Worm (Caenorhabditis elegans) whole organism, L2 larva: ENCODE results near the gene F32G8.3.
A peak's percentile ranks its signal among the peaks of the same experiment; 100 is the strongest.

Experiments used
- C34F6.9 ChIP-seq: fragments of 150-350 bp; optimal IDR thresholded peaks from 2 replicates; lab custom pipeline; 2014; ENCODE audit warnings: missing biosample characterization, missing genetic modification characterization
- F13H6.1 ChIP-seq: sonication (generic microtip); optimal IDR thresholded peaks from 2 replicates; lab custom pipeline; 2016; ENCODE audit warnings: missing genetic modification characterization, missing compliant biosample characterization
- R02D3.7 ChIP-seq: fragments of 150-350 bp; optimal IDR thresholded peaks from 2 replicates; lab custom pipeline; 2014; ENCODE audit warnings: missing biosample characterization, missing genetic modification characterization
- ZK546.5 ChIP-seq: sonication (generic microtip); optimal IDR thresholded peaks from 2 replicates; lab custom pipeline; 2017; ENCODE audit warnings: missing biosample characterization, missing genetic modification characterization
- alr-1 ChIP-seq: fragments of 150-350 bp; optimal IDR thresholded peaks from 2 replicates; lab custom pipeline; 2014; ENCODE audit warnings: missing biosample characterization, missing genetic modification characterization
- aly-2 ChIP-seq: fragments of 150-350 bp; optimal IDR thresholded peaks from 2 replicates; lab custom pipeline; 2014; ENCODE audit warnings: missing biosample characterization, missing genetic modification characterization
- ama-1 ChIP-seq: fragments of 150-350 bp; optimal IDR thresholded peaks from 2 replicates; lab custom pipeline; 2018; ENCODE audit warnings: inconsistent platforms
- blmp-1 ChIP-seq: sonication (generic microtip); optimal IDR thresholded peaks from 2 replicates; lab custom pipeline; 2017; ENCODE audit warnings: missing genetic modification characterization, mild to moderate bottlenecking, missing compliant biosample characterization, antibody characterized with exemption, moderate library complexity; ENCODE audit not compliant: insufficient read depth
- ceh-82 ChIP-seq: fragments of 150-350 bp; optimal IDR thresholded peaks from 2 replicates; lab custom pipeline; 2014; ENCODE audit warnings: missing biosample characterization, missing genetic modification characterization
- crh-2 ChIP-seq: sonication (generic microtip); optimal IDR thresholded peaks from 2 replicates; lab custom pipeline; 2017; ENCODE audit warnings: missing biosample characterization, missing genetic modification characterization
- dmd-4 ChIP-seq: sonication (generic microtip); optimal IDR thresholded peaks from 2 replicates; lab custom pipeline; 2017; ENCODE audit warnings: missing biosample characterization, missing genetic modification characterization
- egl-27 ChIP-seq: sonication (generic microtip); optimal IDR thresholded peaks from 3 replicates; lab custom pipeline; 2017; ENCODE audit warnings: missing biosample characterization, missing genetic modification reagents, missing genetic modification characterization
- fos-1 ChIP-seq: fragments of 150-350 bp; optimal IDR thresholded peaks from 2 replicates; lab custom pipeline; 2014; ENCODE audit warnings: missing biosample characterization, missing genetic modification characterization
- gmeb-1 ChIP-seq: fragments of 150-350 bp; optimal IDR thresholded peaks from 2 replicates; lab custom pipeline; 2014; ENCODE audit warnings: missing biosample characterization, missing genetic modification characterization
- lin-11 ChIP-seq: fragments of 150-350 bp; sonication (generic microtip); optimal IDR thresholded peaks from 2 replicates; lab custom pipeline; 2014; ENCODE audit warnings: missing biosample characterization, missing genetic modification characterization, inconsistent platforms, mixed read lengths
- lin-13 ChIP-seq: fragments of 150-350 bp; optimal IDR thresholded peaks from 2 replicates; lab custom pipeline; 2014; ENCODE audit warnings: missing biosample characterization, missing genetic modification reagents, missing genetic modification characterization
- lin-39 ChIP-seq: fragments of 150-350 bp; optimal IDR thresholded peaks from 2 replicates; lab custom pipeline; 2014; ENCODE audit warnings: missing biosample characterization, missing genetic modification reagents, missing genetic modification characterization
- lsy-2 ChIP-seq, 2 experiments: fragments of 150-350 bp in 1 of 2; sonication (generic microtip) in 1 of 2; optimal IDR thresholded peaks; 2 replicates each; lab custom pipeline; 2014 to 2017; ENCODE audit warnings: missing biosample characterization in 2 of 2, missing genetic modification characterization in 2 of 2
- mab-5 ChIP-seq: fragments of 150-350 bp; optimal IDR thresholded peaks from 2 replicates; lab custom pipeline; 2014; ENCODE audit warnings: missing biosample characterization, missing genetic modification characterization
- nhr-10 ChIP-seq: sonication (generic microtip); optimal IDR thresholded peaks from 2 replicates; lab custom pipeline; 2017; ENCODE audit warnings: missing biosample characterization, missing genetic modification characterization
- nhr-11 ChIP-seq: fragments of 150-350 bp; optimal IDR thresholded peaks from 2 replicates; lab custom pipeline; 2014; ENCODE audit warnings: missing biosample characterization, missing genetic modification characterization
- nhr-12 ChIP-seq: fragments of 150-350 bp; optimal IDR thresholded peaks from 2 replicates; lab custom pipeline; 2014; ENCODE audit warnings: missing biosample characterization, missing genetic modification characterization
- nhr-129 ChIP-seq: fragments of 150-350 bp; optimal IDR thresholded peaks from 2 replicates; lab custom pipeline; 2014; ENCODE audit warnings: missing biosample characterization, missing genetic modification characterization
- nhr-21 ChIP-seq: fragments of 150-350 bp; optimal IDR thresholded peaks from 2 replicates; lab custom pipeline; 2014; ENCODE audit warnings: missing biosample characterization, missing genetic modification characterization
- nhr-23 ChIP-seq: fragments of 150-350 bp; optimal IDR thresholded peaks from 2 replicates; lab custom pipeline; 2014; ENCODE audit warnings: missing biosample characterization, missing genetic modification reagents, missing genetic modification characterization
- nhr-25 ChIP-seq: fragments of 150-350 bp; sonication (generic microtip); optimal IDR thresholded peaks from 3 replicates; lab custom pipeline; 2014; ENCODE audit warnings: missing biosample characterization, missing genetic modification characterization
- nhr-6 ChIP-seq: fragments of 150-350 bp; optimal IDR thresholded peaks from 2 replicates; lab custom pipeline; 2014; ENCODE audit warnings: missing biosample characterization, missing genetic modification characterization
- peb-1 ChIP-seq: fragments of 150-350 bp; optimal IDR thresholded peaks from 2 replicates; lab custom pipeline; 2014; ENCODE audit warnings: missing biosample characterization, missing genetic modification characterization
- sem-4 ChIP-seq: fragments of 150-350 bp; optimal IDR thresholded peaks from 2 replicates; lab custom pipeline; 2014; ENCODE audit warnings: missing biosample characterization, missing genetic modification reagents, missing genetic modification characterization
- sma-3 ChIP-seq: sonication (generic microtip); optimal IDR thresholded peaks from 2 replicates; lab custom pipeline; 2016; ENCODE audit warnings: missing genetic modification reagents, missing genetic modification characterization, missing compliant biosample characterization
- sma-9 ChIP-seq, 2 experiments: fragments of 150-350 bp in 1 of 2; sonication (generic microtip) in 1 of 2; optimal IDR thresholded peaks; 2 replicates each; lab custom pipeline; 2014 to 2016; ENCODE audit warnings: missing genetic modification characterization in 2 of 2, mild to moderate bottlenecking in 1 of 2, missing biosample characterization in 1 of 2, missing compliant biosample characterization in 1 of 2, missing genetic modification reagents in 1 of 2, moderate library complexity in 1 of 2
- snpc-4 ChIP-seq: fragments of 150-350 bp; optimal IDR thresholded peaks from 2 replicates; lab custom pipeline; 2014; ENCODE audit warnings: missing biosample characterization, missing genetic modification characterization
- unc-39 ChIP-seq: fragments of 150-350 bp; optimal IDR thresholded peaks from 2 replicates; lab custom pipeline; 2014; ENCODE audit warnings: missing biosample characterization, missing genetic modification characterization
- unc-55 ChIP-seq: fragments of 150-350 bp; sonication (generic microtip); optimal IDR thresholded peaks from 3 replicates; lab custom pipeline; 2014; ENCODE audit warnings: missing biosample characterization, missing genetic modification reagents, missing genetic modification characterization
- unc-62 ChIP-seq: fragments of 150-350 bp; optimal IDR thresholded peaks from 2 replicates; lab custom pipeline; 2014; ENCODE audit warnings: missing biosample characterization, missing genetic modification reagents, missing genetic modification characterization
- ztf-1 ChIP-seq: fragments of 200-800 bp; sonication (Bioruptor generic); conservative IDR thresholded peaks from 2 replicates; pipeline ENCODE4 v1.3.6; 2022; ENCODE audit warnings: missing genetic modification characterization, missing compliant biosample characterization
- ztf-4 ChIP-seq: fragments of 150-350 bp; optimal IDR thresholded peaks from 2 replicates; lab custom pipeline; 2014; ENCODE audit warnings: missing biosample characterization, missing genetic modification characterization

Gene F32G8.3

ce11 chrV:10578938-10579337 lies 23.8 kb upstream of the F32G8.3 start, which contains the start of the genes erh-1 and lpd-9:
Gene erh-1 (minus strand): TSS chrV:10579141.
Gene lpd-9 (plus strand): TSS chrV:10579305.
- TF ChIP-seq snpc-4 (peak; percentile 49), crh-2 (tag; lab: Kevin White, UChicago) (peak; percentile 59), C34F6.9 (tag; lab: Kevin White, UChicago) (peak; percentile 90), gmeb-1 (tag; lab: Kevin White, UChicago) (peak; percentile 85), lin-13 (peak; percentile 50), fos-1 (tag; lab: Kevin White, UChicago) (peak; percentile 29), nhr-23 (tag; lab: Kevin White, UChicago) (no peak), nhr-6 (tag; lab: Kevin White, UChicago) (no peak), unc-62 (GFP tag; lab: Kevin White, UChicago) (no peak), R02D3.7 (tag; lab: Kevin White, UChicago) (peak; percentile 2), unc-39 (no peak), lin-11 (peak; percentile 56), egl-27 (tag; lab: Kevin White, UChicago) (peak; percentile 79), F13H6.1 (peak; percentile 79), nhr-129 (tag; lab: Kevin White, UChicago) (peak; percentile 51), nhr-25 (tag; lab: Kevin White, UChicago) (no peak), mab-5 (tag; lab: Kevin White, UChicago) (peak; percentile 72), sma-3 (GFP tag; lab: Kevin White, UChicago) (peak; percentile 65), sem-4 (tag; lab: Kevin White, UChicago) (peak; percentile 25), unc-55 (GFP tag; lab: Kevin White, UChicago) (peak; percentile 89), nhr-21 (tag; lab: Kevin White, UChicago) (peak; percentile 61), blmp-1 (tag; lab: Kevin White, UChicago) (peak; percentile 17), ztf-1 (GFP tag; lab: Robert Waterston, UW) (no peak), sma-9 (GFP tag; optimal IDR thresholded peaks at IDR 0.05; lab: Kevin White, UChicago) (peak; percentile 85), sma-9 (tag; optimal IDR thresholded peaks at IDR 0.05; lab: Kevin White, UChicago) (no peak), lsy-2 (tag; optimal IDR thresholded peaks at IDR 0.05; lab: Kevin White, UChicago) (peak; percentile 81 to 86), nhr-10 (tag; lab: Kevin White, UChicago) (peak; percentile 25)

ce11 chrV:10578226-10578625 lies 23.1 kb upstream of the F32G8.3 start, which contains the start of gene mics-1:
Gene mics-1 (minus strand): TSS chrV:10578326.
- TF ChIP-seq nhr-21 (tag; lab: Kevin White, UChicago) (no peak), ama-1 (lab: Kevin White, UChicago) (no peak), ZK546.5 (no peak), aly-2 (tag; lab: Kevin White, UChicago) (no peak), nhr-10 (tag; lab: Kevin White, UChicago) (no peak), mab-5 (tag; lab: Kevin White, UChicago) (no peak), nhr-129 (tag; lab: Kevin White, UChicago) (no peak), lin-13 (no peak), unc-55 (GFP tag; lab: Kevin White, UChicago) (no peak), alr-1 (no peak), peb-1 (tag; lab: Kevin White, UChicago) (no peak), fos-1 (tag; lab: Kevin White, UChicago) (no peak), ceh-82 (no peak), unc-39 (no peak)

- TF ChIP-seq sma-3 (GFP tag; lab: Kevin White, UChicago), result no peak
- TF ChIP-seq peb-1 (tag; lab: Kevin White, UChicago), result no peak
- TF ChIP-seq sem-4 (tag; lab: Kevin White, UChicago), result no peak
- TF ChIP-seq nhr-11 (tag; lab: Kevin White, UChicago), result no peak
Measured at ce11 chrV:10576319-10576718, 21.2 kb upstream of the F32G8.3 start, which contains the start of gene vps-54. Gene vps-54 (minus strand): TSS chrV:10576419.

ce11 chrV:10574197-10574596 lies 19.1 kb upstream of the F32G8.3 start:
- TF ChIP-seq alr-1 (no peak), ama-1 (lab: Kevin White, UChicago) (no peak), lin-39 (tag; lab: Kevin White, UChicago) (no peak), crh-2 (tag; lab: Kevin White, UChicago) (no peak), lin-11 (no peak), ztf-4 (tag; lab: Kevin White, UChicago) (no peak), unc-62 (GFP tag; lab: Kevin White, UChicago) (no peak), fos-1 (tag; lab: Kevin White, UChicago) (no peak), nhr-12 (tag; lab: Kevin White, UChicago) (no peak), ZK546.5 (no peak), nhr-6 (tag; lab: Kevin White, UChicago) (no peak), dmd-4 (tag; lab: Kevin White, UChicago) (no peak), blmp-1 (tag; lab: Kevin White, UChicago) (no peak), ceh-82 (no peak)
